Fruit fly (Drosophila melanogaster): ENCODE data around the gene CG5790.

Gene CG5790

DNA sequence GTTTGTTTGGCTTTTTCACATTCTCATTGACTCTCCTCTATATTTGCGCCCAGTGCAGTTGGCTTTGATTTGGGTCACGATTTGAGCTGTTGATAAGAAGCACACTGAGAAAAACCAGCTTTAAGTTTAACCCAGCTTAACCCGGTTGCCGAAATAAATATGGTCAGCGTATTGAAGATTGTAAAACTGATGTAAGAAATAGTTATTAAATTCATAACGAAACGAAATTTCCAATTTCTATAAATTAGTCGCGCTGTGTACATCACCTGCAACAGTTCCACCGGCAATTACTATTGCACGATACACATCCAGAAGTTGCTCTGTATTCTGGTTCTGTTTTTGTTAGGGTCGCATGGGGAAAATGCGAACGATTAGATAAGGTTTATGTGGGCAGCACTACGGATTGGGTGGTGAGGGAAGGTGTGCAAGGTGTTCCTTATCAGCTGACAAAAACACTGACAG, 30.5 kb downstream of the CG5790 start:
- peak; percentile 56 for TF ChIP-seq OdsH (GFP tag; optimal IDR thresholded peaks at IDR 0.05)
- TF ChIP-seq Dif (GFP tag; optimal IDR thresholded peaks at IDR 0.05; ENCODE audit: partially characterized antibody): no peak
- peak; percentile 59 for TF ChIP-seq sv (GFP tag; optimal IDR thresholded peaks at IDR 0.05)
- TF ChIP-seq rgr (GFP tag; optimal IDR thresholded peaks at IDR 0.05): peak; percentile 64
- no peak for TF ChIP-seq Dfd (GFP tag; optimal IDR thresholded peaks at IDR 0.05)
- TF ChIP-seq usp (GFP tag; optimal IDR thresholded peaks at IDR 0.05): no peak
- peak; percentile 53 for TF ChIP-seq h (GFP tag; optimal IDR thresholded peaks at IDR 0.05)
- TF ChIP-seq dmrt93B (GFP tag; optimal IDR thresholded peaks at IDR 0.05): peak; percentile 25
- no peak for TF ChIP-seq Myc (optimal IDR thresholded peaks at IDR 0.05)
- peak; percentile 15 for TF ChIP-seq Sp1 (GFP tag; optimal IDR thresholded peaks at IDR 0.05)
- TF ChIP-seq Mio (GFP tag; optimal IDR thresholded peaks at IDR 0.05): no peak
- peak; percentile 49 for TF ChIP-seq br (GFP tag; optimal IDR thresholded peaks at IDR 0.05)
- TF ChIP-seq HLH106 (tag; optimal IDR thresholded peaks at IDR 0.05): peak; percentile 46
- no peak for TF ChIP-seq Vsx2 (GFP tag; optimal IDR thresholded peaks at IDR 0.05; ENCODE audit: partially characterized antibody)
- TF ChIP-seq ey (GFP tag; optimal IDR thresholded peaks at IDR 0.05): peak; percentile 66
- peak in 1 of 2 experiments; percentile 67 for TF ChIP-seq foxo (GFP tag; optimal IDR thresholded peaks at IDR 0.05)
- TF ChIP-seq dsf (GFP tag; optimal IDR thresholded peaks at IDR 0.05; ENCODE audit: borderline replicate concordance): no peak
- TF ChIP-seq Abd-B (GFP tag; optimal IDR thresholded peaks at IDR 0.05): no peak
- TF ChIP-seq psq (GFP tag; optimal IDR thresholded peaks at IDR 0.05): peak; percentile 39
- TF ChIP-seq fru (GFP tag; optimal IDR thresholded peaks at IDR 0.05): peak; percentile 63
- TF ChIP-seq jim (GFP tag; optimal IDR thresholded peaks at IDR 0.05): no peak
- peak; percentile 35 for TF ChIP-seq Hnf4 (GFP tag; optimal IDR thresholded peaks at IDR 0.05)

DNA sequence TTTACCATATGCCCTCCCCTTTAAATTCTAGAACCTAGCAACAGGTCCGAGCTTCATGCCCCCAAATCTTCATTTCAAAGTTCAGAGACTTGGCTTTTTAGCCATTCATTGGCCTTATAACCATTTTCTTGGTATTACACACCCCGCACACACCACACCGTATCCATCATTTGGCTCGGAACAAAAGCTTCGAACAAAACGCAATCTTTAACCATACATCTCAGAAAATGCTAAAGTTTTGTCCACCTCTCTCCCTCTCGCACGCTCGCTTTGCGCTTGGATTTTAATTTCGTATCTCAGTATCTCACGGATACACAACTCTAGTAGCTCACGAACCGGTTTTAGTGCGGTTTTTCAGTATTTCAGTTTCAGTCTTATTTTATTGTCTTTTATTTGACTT, 32.4 kb downstream of the CG5790 start:
- no peak for TF ChIP-seq h (GFP tag; optimal IDR thresholded peaks at IDR 0.05)
- no peak for TF ChIP-seq Hr78 (GFP tag; optimal IDR thresholded peaks at IDR 0.05)
- TF ChIP-seq br (GFP tag; optimal IDR thresholded peaks at IDR 0.05): no peak
- TF ChIP-seq CG32264 (GFP tag; optimal IDR thresholded peaks at IDR 0.05): no peak
- TF ChIP-seq dl (GFP tag; optimal IDR thresholded peaks at IDR 0.05; ENCODE audit: insufficient read depth in 1 of 2, partially characterized antibody in 2 of 2): no peak
- TF ChIP-seq Hr83 (GFP tag; optimal IDR thresholded peaks at IDR 0.05; ENCODE audit: poor library complexity, severe bottlenecking): no peak
- TF ChIP-seq Mio (GFP tag; optimal IDR thresholded peaks at IDR 0.05): no peak
- no peak for TF ChIP-seq pan (optimal IDR thresholded peaks at IDR 0.05)
- TF ChIP-seq ey (GFP tag; optimal IDR thresholded peaks at IDR 0.05): no peak
- TF ChIP-seq rgr (GFP tag; optimal IDR thresholded peaks at IDR 0.05): no peak

DNA sequence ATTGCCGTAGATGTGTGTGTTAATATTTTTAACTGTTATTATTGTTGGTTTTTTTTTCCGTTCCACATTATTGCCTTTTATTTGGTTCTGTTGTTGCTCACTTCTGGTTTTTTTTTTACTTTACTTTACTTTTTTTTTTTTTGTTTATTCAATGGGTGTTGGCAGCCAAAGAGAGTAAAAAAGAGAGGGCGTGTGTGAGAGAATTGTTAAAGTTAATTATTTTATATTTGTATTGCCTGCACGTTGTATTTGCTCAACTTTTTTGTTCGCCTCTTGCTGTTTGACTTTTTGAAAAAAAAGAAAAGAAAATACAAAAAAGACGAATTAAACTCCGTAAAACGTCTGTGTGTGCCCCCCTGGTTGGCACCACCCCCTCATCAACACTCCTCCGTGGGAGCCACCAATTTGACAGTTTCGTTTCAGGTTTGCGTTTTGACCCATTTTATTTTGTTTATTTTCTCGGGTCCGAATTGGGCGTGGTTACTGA, 33.0 kb downstream of the CG5790 start:
- TF ChIP-seq pan (optimal IDR thresholded peaks at IDR 0.05): no peak
- peak; percentile 82 for TF ChIP-seq jim (GFP tag; optimal IDR thresholded peaks at IDR 0.05)
- TF ChIP-seq h (GFP tag; optimal IDR thresholded peaks at IDR 0.05): peak; percentile 64
- no peak for TF ChIP-seq Myc (optimal IDR thresholded peaks at IDR 0.05)
- peak; percentile 54 for TF ChIP-seq CG9705 (GFP tag; optimal IDR thresholded peaks at IDR 0.05)
- TF ChIP-seq Rel (GFP tag; optimal IDR thresholded peaks at IDR 0.05): peak; percentile 90
- TF ChIP-seq Rel (tag; optimal IDR thresholded peaks at IDR 0.05): peak; percentile 68
- TF ChIP-seq Mio (GFP tag; optimal IDR thresholded peaks at IDR 0.05): no peak
- TF ChIP-seq sv (GFP tag; optimal IDR thresholded peaks at IDR 0.05): no peak
- TF ChIP-seq CrebA (GFP tag; optimal IDR thresholded peaks at IDR 0.05; ENCODE audit: borderline replicate concordance): peak; percentile 79
- TF ChIP-seq Abd-B (GFP tag; optimal IDR thresholded peaks at IDR 0.05): no peak
- peak; percentile 43 for TF ChIP-seq br (GFP tag; optimal IDR thresholded peaks at IDR 0.05)
- peak; percentile 58 for TF ChIP-seq OdsH (GFP tag; optimal IDR thresholded peaks at IDR 0.05)
- peak; percentile 68 for TF ChIP-seq rgr (GFP tag; optimal IDR thresholded peaks at IDR 0.05)
- TF ChIP-seq HLH106 (tag; optimal IDR thresholded peaks at IDR 0.05): peak; percentile 47
- no peak for TF ChIP-seq brk (GFP tag; optimal IDR thresholded peaks at IDR 0.05)
- TF ChIP-seq Dif (GFP tag; optimal IDR thresholded peaks at IDR 0.05; ENCODE audit: partially characterized antibody): no peak
- peak; percentile 54 for TF ChIP-seq sage (GFP tag; optimal IDR thresholded peaks at IDR 0.05)
- TF ChIP-seq dsf (GFP tag; optimal IDR thresholded peaks at IDR 0.05; ENCODE audit: borderline replicate concordance): no peak
- peak; percentile 5 to 59 for TF ChIP-seq foxo (GFP tag; optimal IDR thresholded peaks at IDR 0.05)
- peak; percentile 74 for TF ChIP-seq Hr83 (GFP tag; optimal IDR thresholded peaks at IDR 0.05; ENCODE audit: poor library complexity, severe bottlenecking)
- peak; percentile 27 for TF ChIP-seq psq (GFP tag; optimal IDR thresholded peaks at IDR 0.05)
- no peak for TF ChIP-seq Dfd (GFP tag; optimal IDR thresholded peaks at IDR 0.05)
- TF ChIP-seq Sp1 (GFP tag; optimal IDR thresholded peaks at IDR 0.05): peak; percentile 79
- peak; percentile 43 for TF ChIP-seq Hnf4 (GFP tag; optimal IDR thresholded peaks at IDR 0.05)
- no peak for TF ChIP-seq GATAd (GFP tag; optimal IDR thresholded peaks at IDR 0.05)
- TF ChIP-seq dmrt93B (GFP tag; optimal IDR thresholded peaks at IDR 0.05): peak; percentile 59
- TF ChIP-seq fru (GFP tag; optimal IDR thresholded peaks at IDR 0.05): peak; percentile 68
- peak; percentile 52 for TF ChIP-seq CG32264 (GFP tag; optimal IDR thresholded peaks at IDR 0.05)

Data from whole organism, wandering third instar larva.